Worm (Caenorhabditis elegans) whole organism, L1 larva: ENCODE results near the gene Y6D1A.1.

Source experiments
- elt-3 ChIP-seq, 6 experiments: fragments of 150-350 bp in 1 of 6; sonication (generic microtip); optimal IDR thresholded peaks; 2 replicates each; lab custom pipeline; 2017 to 2018; ENCODE audit warnings: missing biosample characterization in 6 of 6, missing genetic modification characterization in 6 of 6, inconsistent platforms in 1 of 6
- fkh-8 ChIP-seq: sonication (generic microtip); optimal IDR thresholded peaks from 2 replicates; lab custom pipeline; 2016; ENCODE audit warnings: mild to moderate bottlenecking, missing genetic modification characterization, missing compliant biosample characterization
- lin-39 ChIP-seq: fragments of 150-350 bp; optimal IDR thresholded peaks from 2 replicates; lab custom pipeline; 2014; ENCODE audit warnings: missing biosample characterization, missing genetic modification reagents, missing genetic modification characterization
- tlp-1 ChIP-seq: fragments of 150-350 bp; optimal IDR thresholded peaks from 2 replicates; lab custom pipeline; 2014; ENCODE audit warnings: missing biosample characterization, missing genetic modification characterization
- unc-130 ChIP-seq: fragments of 150-350 bp; optimal IDR thresholded peaks from 2 replicates; lab custom pipeline; 2017; ENCODE audit warnings: missing biosample characterization, missing genetic modification characterization, inconsistent platforms
- unc-62 ChIP-seq: fragments of 150-350 bp; optimal IDR thresholded peaks from 2 replicates; lab custom pipeline; 2014; ENCODE audit warnings: missing biosample characterization, missing genetic modification reagents, missing genetic modification characterization

DNA sequence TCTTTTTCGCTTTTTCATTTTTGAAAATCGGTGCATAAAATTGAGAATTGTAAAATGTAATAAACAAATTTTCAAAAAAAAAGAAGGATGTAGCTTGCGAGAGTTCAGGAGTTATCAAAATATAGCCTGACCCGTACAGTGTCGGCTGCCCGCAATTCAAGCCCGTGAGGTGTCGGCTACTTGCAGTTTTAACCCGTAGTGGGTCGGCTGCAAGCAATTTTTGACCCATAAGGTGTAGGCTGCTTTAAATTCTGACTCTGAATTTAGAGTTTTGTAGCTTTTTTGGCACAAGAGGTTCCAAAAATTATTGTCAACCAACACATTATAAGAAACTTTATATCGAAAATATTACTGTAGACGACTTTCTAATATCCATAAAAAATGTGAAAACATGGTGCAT lies 22.5 kb upstream of the Y6D1A.1 start:
- TF ChIP-seq tlp-1 (tag; lab: Kevin White, UChicago) (no peak), lin-39 (tag; lab: Kevin White, UChicago) (no peak), unc-130 (tag; lab: Kevin White, UChicago) (no peak), unc-62 (GFP tag; lab: Kevin White, UChicago) (no peak), elt-3 (tag; optimal IDR thresholded peaks at IDR 0.05; lab: Kevin White, UChicago) (peak in 1 of 6 experiments; percentile 43), fkh-8 (tag; lab: Kevin White, UChicago) (no peak)
